Fruit fly (Drosophila melanogaster) whole organism, embryonic: ENCODE measurements around the gene CG14062.

Experiments used
- Asciz ChIP-seq: fragments of 200-800 bp; sonication (Bioruptor generic); optimal IDR thresholded peaks from 2 replicates; lab custom pipeline; 2017; ENCODE audit warnings: missing biosample characterization, mild to moderate bottlenecking, missing genetic modification characterization, missing genetic modification reagents
- Bteb2 ChIP-seq: fragments of 200-800 bp; sonication (Bioruptor generic); optimal IDR thresholded peaks from 2 replicates; lab custom pipeline; 2016; ENCODE audit warnings: missing biosample characterization, missing genetic modification characterization
- CG10267 ChIP-seq: fragments of 200-800 bp; sonication (Bioruptor generic); optimal IDR thresholded peaks from 2 replicates; lab custom pipeline; 2018; ENCODE audit warnings: missing biosample characterization, mild to moderate bottlenecking, missing genetic modification characterization, moderate library complexity
- CG11696 ChIP-seq: fragments of 200-800 bp; sonication (Bioruptor generic); IDR thresholded peaks from 2 replicates; pipeline ENCODE4 v1.3.6; 2022; ENCODE audit warnings: missing biosample characterization, missing genetic modification characterization
- CG14710 ChIP-seq: fragments of 200-800 bp; sonication (Bioruptor generic); optimal IDR thresholded peaks from 3 replicates; lab custom pipeline; 2019; ENCODE audit warnings: missing biosample characterization, mild to moderate bottlenecking, missing genetic modification characterization, moderate library complexity
- CG15011 ChIP-seq: fragments of 200-800 bp; sonication (Bioruptor generic); optimal IDR thresholded peaks from 3 replicates; lab custom pipeline; 2018; ENCODE audit warnings: missing biosample characterization, mild to moderate bottlenecking, missing genetic modification characterization
- CG1529 ChIP-seq: fragments of 200-800 bp; sonication (Bioruptor generic); optimal IDR thresholded peaks from 3 replicates; lab custom pipeline; 2018; ENCODE audit warnings: missing biosample characterization, missing genetic modification characterization
- CG17361 ChIP-seq: fragments of 200-800 bp; sonication (Bioruptor generic); IDR thresholded peaks from 3 replicates; pipeline ENCODE4 v1.3.6; 2022; ENCODE audit warnings: missing biosample characterization, missing genetic modification characterization
- CG17829 ChIP-seq: fragments of 200-800 bp; optimal IDR thresholded peaks from 2 replicates; lab custom pipeline; 2019; ENCODE audit warnings: missing biosample characterization, mild to moderate bottlenecking, missing genetic modification characterization, moderate library complexity
- CG17912 ChIP-seq: fragments of 200-800 bp; sonication (Bioruptor generic); optimal IDR thresholded peaks from 2 replicates; lab custom pipeline; 2018; ENCODE audit warnings: missing biosample characterization, mild to moderate bottlenecking, missing genetic modification characterization
- CG2116 ChIP-seq: fragments of 200-800 bp; sonication (Bioruptor generic); optimal IDR thresholded peaks from 3 replicates; lab custom pipeline; 2018; ENCODE audit warnings: missing biosample characterization, mild to moderate bottlenecking, missing genetic modification characterization
- CG2202 ChIP-seq: fragments of 200-800 bp; sonication (Bioruptor generic); optimal IDR thresholded peaks from 2 replicates; lab custom pipeline; 2018; ENCODE audit warnings: missing biosample characterization, mild to moderate bottlenecking, missing genetic modification characterization
- CG5953 ChIP-seq: fragments of 200-800 bp; sonication (Bioruptor generic); IDR thresholded peaks from 2 replicates; pipeline ENCODE4 v1.3.6; 2022; ENCODE audit warnings: missing biosample characterization, missing genetic modification characterization
- CG8089 ChIP-seq: fragments of 200-800 bp; sonication (Bioruptor generic); optimal IDR thresholded peaks from 3 replicates; lab custom pipeline; 2016; ENCODE audit warnings: missing biosample characterization, missing genetic modification characterization
- Dll ChIP-seq: fragments of 200-800 bp; sonication (Bioruptor generic); IDR thresholded peaks from 4 replicates; pipeline ENCODE4 v1.3.6; 2022; ENCODE audit warnings: missing biosample characterization, missing genetic modification characterization; ENCODE audit not compliant: partially characterized antibody
- Dp ChIP-seq: fragments of 200-800 bp; sonication (Bioruptor generic); optimal IDR thresholded peaks from 2 replicates; lab custom pipeline; 2018; ENCODE audit warnings: missing biosample characterization, mild to moderate bottlenecking, missing genetic modification characterization, moderate library complexity
- E2f1 ChIP-seq: fragments of 200-800 bp; sonication (Bioruptor generic); IDR thresholded peaks from 2 replicates; pipeline ENCODE4 v1.3.6; 2022; ENCODE audit warnings: missing biosample characterization, missing genetic modification characterization
- HLH3B ChIP-seq: fragments of 200-800 bp; sonication (Bioruptor generic); IDR thresholded peaks from 2 replicates; pipeline ENCODE4 v1.3.6; 2022; ENCODE audit warnings: missing biosample characterization, missing genetic modification characterization
- MESR4 ChIP-seq: fragments of 200-800 bp; sonication (Bioruptor generic); optimal IDR thresholded peaks from 2 replicates; lab custom pipeline; 2018; ENCODE audit warnings: missing biosample characterization, mild to moderate bottlenecking, missing genetic modification characterization, moderate library complexity
- Myb ChIP-seq: fragments of 200-800 bp; sonication (Bioruptor generic); optimal IDR thresholded peaks from 2 replicates; lab custom pipeline; 2016; ENCODE audit warnings: missing biosample characterization, missing genetic modification characterization
- Opbp ChIP-seq: fragments of 200-800 bp; sonication (Bioruptor generic); IDR thresholded peaks from 3 replicates; pipeline ENCODE4 v1.3.6; 2022; ENCODE audit warnings: missing biosample characterization, missing genetic modification characterization; ENCODE audit not compliant: partially characterized antibody
- PHDP ChIP-seq: fragments of 200-800 bp; sonication (Bioruptor generic); optimal IDR thresholded peaks from 3 replicates; lab custom pipeline; 2018; ENCODE audit warnings: missing biosample characterization, mild to moderate bottlenecking, missing genetic modification characterization, moderate library complexity
- Sry-δ ChIP-seq: fragments of 200-800 bp; sonication (Bioruptor generic); optimal IDR thresholded peaks from 2 replicates; lab custom pipeline; 2016; ENCODE audit warnings: missing biosample characterization, missing genetic modification characterization
- bsh ChIP-seq, 2 experiments: fragments of 200-800 bp; sonication (Bioruptor generic); optimal IDR thresholded peaks; 2 replicates each; lab custom pipeline; 2017 to 2018; ENCODE audit warnings: mild to moderate bottlenecking in 2 of 2, missing biosample characterization in 2 of 2, missing genetic modification characterization in 2 of 2, moderate library complexity in 1 of 2
- chinmo ChIP-seq: fragments of 200-800 bp; sonication (Bioruptor generic); IDR thresholded peaks from 4 replicates; pipeline ENCODE4 v1.3.6; 2022; ENCODE audit warnings: missing biosample characterization, missing genetic modification characterization; ENCODE audit not compliant: partially characterized antibody
- crp ChIP-seq, 2 experiments: fragments of 200-800 bp; sonication (Bioruptor generic); optimal IDR thresholded peaks; 2 replicates in 1 of 2; 3 replicates in 1 of 2; lab custom pipeline; 2017; ENCODE audit warnings: missing biosample characterization in 2 of 2, missing genetic modification characterization in 2 of 2, mild to moderate bottlenecking in 1 of 2, moderate library complexity in 1 of 2
- gem ChIP-seq: fragments of 200-800 bp; sonication (Bioruptor generic); optimal IDR thresholded peaks from 2 replicates; lab custom pipeline; 2019; ENCODE audit warnings: missing biosample characterization, mild to moderate bottlenecking, missing genetic modification characterization, moderate library complexity
- hkb ChIP-seq, 2 experiments: fragments of 200-800 bp in 1 of 2; fragments of >200 bp in 1 of 2; sonication (Bioruptor generic) in 1 of 2; IDR thresholded peaks in 1 of 2; optimal IDR thresholded peaks in 1 of 2; 2 replicates each; pipeline versions ENCODE4 v1.3.6 to Lab custom; 2017 to 2022; ENCODE audit warnings: missing biosample characterization in 1 of 2, missing genetic modification characterization in 1 of 2
- knrl ChIP-seq: fragments of 200-800 bp; sonication (Bioruptor generic); IDR thresholded peaks from 3 replicates; pipeline ENCODE4 v1.3.6; 2022; ENCODE audit warnings: missing biosample characterization, missing genetic modification characterization; ENCODE audit not compliant: partially characterized antibody
- org-1 ChIP-seq: fragments of 200-800 bp; sonication (Bioruptor generic); optimal IDR thresholded peaks from 2 replicates; lab custom pipeline; 2017; ENCODE audit warnings: missing biosample characterization, missing genetic modification characterization
- phol ChIP-seq: fragments of 200-800 bp; sonication (Bioruptor generic); optimal IDR thresholded peaks from 3 replicates; lab custom pipeline; 2018; ENCODE audit warnings: missing biosample characterization, mild to moderate bottlenecking, missing genetic modification characterization, moderate library complexity
- pita ChIP-seq: fragments of 200-800 bp; sonication (Bioruptor generic); optimal IDR thresholded peaks from 2 replicates; lab custom pipeline; 2017; ENCODE audit warnings: missing biosample characterization, mild to moderate bottlenecking, missing genetic modification characterization
- prd ChIP-seq, 3 experiments: fragments of >200 bp in 2 of 3; fragments of 200-800 bp in 1 of 3; sonication (Bioruptor generic) in 1 of 3; optimal IDR thresholded peaks in 2 of 3; IDR thresholded peaks in 1 of 3; 2 replicates in 2 of 3; 3 replicates in 1 of 3; pipeline versions ENCODE4 v1.3.6 to Lab custom; 2017 to 2022; ENCODE audit warnings: missing biosample characterization in 1 of 3, missing genetic modification characterization in 1 of 3
- row ChIP-seq: fragments of 200-800 bp; sonication (Bioruptor generic); IDR thresholded peaks from 3 replicates; pipeline ENCODE4 v1.3.6; 2022; ENCODE audit warnings: missing biosample characterization, missing genetic modification characterization
- sc ChIP-seq, 3 experiments: fragments of >200 bp in 2 of 3; fragments of 200-800 bp in 1 of 3; sonication (Bioruptor generic) in 1 of 3; optimal IDR thresholded peaks; 2 replicates in 2 of 3; 3 replicates in 1 of 3; lab custom pipeline; 2017; ENCODE audit warnings: mild to moderate bottlenecking in 1 of 3, missing biosample characterization in 1 of 3, missing genetic modification characterization in 1 of 3, missing genetic modification reagents in 1 of 3
- sna ChIP-seq: fragments of 200-800 bp; sonication (Bioruptor generic); IDR thresholded peaks from 2 replicates; pipeline ENCODE4 v1.3.6; 2022; ENCODE audit warnings: missing biosample characterization, missing genetic modification characterization; ENCODE audit not compliant: partially characterized antibody
- stwl ChIP-seq: fragments of 200-800 bp; sonication (Bioruptor generic); optimal IDR thresholded peaks from 3 replicates; lab custom pipeline; 2018; ENCODE audit warnings: missing biosample characterization, mild to moderate bottlenecking, missing genetic modification characterization, moderate library complexity
- zf30C ChIP-seq: fragments of 200-800 bp; sonication (Bioruptor generic); optimal IDR thresholded peaks from 3 replicates; lab custom pipeline; 2018; ENCODE audit warnings: missing biosample characterization, mild to moderate bottlenecking, missing genetic modification characterization

CG14062 gene

DNA sequence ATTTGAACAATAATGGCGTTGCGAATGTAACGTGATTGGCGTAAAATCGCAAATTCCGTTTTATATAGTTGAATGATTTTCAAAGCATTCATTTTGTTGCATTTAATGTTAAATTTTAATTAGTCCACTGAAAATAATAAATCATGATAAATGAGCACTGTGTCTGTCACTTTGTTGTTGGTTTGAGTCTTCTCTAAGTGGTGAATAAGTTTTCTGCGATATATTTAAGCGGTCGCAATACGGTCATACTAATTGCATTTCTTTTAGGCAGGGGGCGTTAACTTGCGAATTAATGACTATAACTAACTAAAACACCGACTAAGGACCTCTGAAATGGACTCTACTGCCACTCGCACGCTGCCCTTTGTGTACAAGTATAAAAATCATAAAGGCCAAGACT lies 36.9 kb downstream of the CG14062 start, which contains the start of gene CG9986 (continued):
- TF ChIP-seq CG10267 (tag; lab: Kevin White, UChicago) (no peak), bsh (GFP tag; optimal IDR thresholded peaks at IDR 0.05; lab: Kevin White, UChicago) (no peak), stwl (tag; lab: Kevin White, UChicago) (peak; percentile 54), phol (tag; lab: Kevin White, UChicago) (peak; percentile 43), Myb (GFP tag; lab: Kevin White, UChicago) (peak; percentile 75), hkb (optimal IDR thresholded peaks at IDR 0.05; lab: Kevin White, UChicago) (no peak), hkb (GFP tag; IDR thresholded peaks at IDR 0.05; lab: Robert Waterston, UW) (no peak), pita (peak; percentile 59), Asciz (GFP tag; lab: Kevin White, UChicago) (no peak), HLH3B (GFP tag; lab: Robert Waterston, UW) (no peak), crp (GFP tag; optimal IDR thresholded peaks at IDR 0.05; lab: Kevin White, UChicago) (peak in 1 of 2 experiments; percentile 44), CG11696 (no peak), CG14710 (tag; lab: Kevin White, UChicago) (peak; percentile 32), CG17829 (tag; lab: Kevin White, UChicago) (peak; percentile 33), Dll (GFP tag; lab: Robert Waterston, UW) (0 out of 4 replicates have a peak, but pooled peaks have one; percentile 16), CG8089 (GFP tag; lab: Kevin White, UChicago) (no peak), CG5953 (GFP tag; lab: Robert Waterston, UW) (no peak), Bteb2 (GFP tag; lab: Kevin White, UChicago) (no peak), MESR4 (peak; percentile 26), sc (optimal IDR thresholded peaks at IDR 0.05; lab: Kevin White, UChicago) (no peak), sc (GFP tag; optimal IDR thresholded peaks at IDR 0.05; lab: Kevin White, UChicago) (no peak), CG17361 (GFP tag; lab: Robert Waterston, UW) (no peak), E2f1 (GFP tag; lab: Robert Waterston, UW) (no peak), CG17912 (no peak), Opbp (peak; percentile 51; the same call in 2 of the 3 replicates), gem (tag; lab: Kevin White, UChicago) (no peak), CG2202 (tag; lab: Kevin White, UChicago) (no peak), chinmo (GFP tag; lab: Robert Waterston, UW) (0 out of 4 replicates have a peak, but pooled peaks have one; percentile 34), knrl (GFP tag; lab: Robert Waterston, UW) (peak; percentile 41; the same call in 1 of the 3 replicates), PHDP (no peak), Sry-δ (GFP tag; lab: Kevin White, UChicago) (peak; percentile 19), CG2116 (GFP tag; lab: Kevin White, UChicago) (peak; percentile 20), zf30C (GFP tag; lab: Kevin White, UChicago) (peak; percentile 88), prd (optimal IDR thresholded peaks at IDR 0.05; lab: Kevin White, UChicago) (no peak), prd (GFP tag; IDR thresholded peaks at IDR 0.05; lab: Robert Waterston, UW) (no peak), org-1 (no peak), CG15011 (GFP tag; lab: Kevin White, UChicago) (no peak), CG1529 (GFP tag; lab: Kevin White, UChicago) (no peak), Dp (peak; percentile 67), sna (GFP tag; lab: Robert Waterston, UW) (0 out of 2 replicates have a peak, but pooled peaks have one; percentile 31), row (GFP tag; lab: Robert Waterston, UW) (peak; percentile 26; the same call in 1 of the 3 replicates)
